Worm (Caenorhabditis elegans): ENCODE measurements around the gene ape-1.
A peak's percentile ranks its signal among the peaks of the same experiment; 100 is the strongest.

The ape-1 gene

ce11 chrV:11641298-11641787 lies 34.4 kb upstream of the ape-1 start:
- no peak for TF ChIP-seq ama-1 (optimal IDR thresholded peaks at IDR 0.05)
- peak; percentile 93 for TF ChIP-seq unc-55 (GFP tag; optimal IDR thresholded peaks at IDR 0.05)
- TF ChIP-seq lsy-2 (tag; optimal IDR thresholded peaks at IDR 0.05), result peak in 1 of 2 experiments; percentile 71
- TF ChIP-seq nhr-6 (tag; optimal IDR thresholded peaks at IDR 0.05), result peak; percentile 68
- peak; percentile 42 for TF ChIP-seq sma-9 (GFP tag; optimal IDR thresholded peaks at IDR 0.05)
- TF ChIP-seq sma-9 (tag; optimal IDR thresholded peaks at IDR 0.05), result no peak
- TF ChIP-seq nhr-12 (tag; optimal IDR thresholded peaks at IDR 0.05), result no peak
- no peak for TF ChIP-seq nhr-25 (tag; optimal IDR thresholded peaks at IDR 0.05)
- no peak for TF ChIP-seq gmeb-1 (tag; optimal IDR thresholded peaks at IDR 0.05)
- peak; percentile 64 for TF ChIP-seq zag-1 (tag; optimal IDR thresholded peaks at IDR 0.05)
- peak; percentile 58 for TF ChIP-seq lin-11 (tag; optimal IDR thresholded peaks at IDR 0.05)
- TF ChIP-seq elt-1 (tag; optimal IDR thresholded peaks at IDR 0.05), result no peak
- peak; percentile 3 for TF ChIP-seq nhr-21 (tag; optimal IDR thresholded peaks at IDR 0.05)
- TF ChIP-seq elt-3 (tag; optimal IDR thresholded peaks at IDR 0.05), result no peak
- TF ChIP-seq egl-27 (tag; optimal IDR thresholded peaks at IDR 0.05), result no peak
- peak; percentile 87 for TF ChIP-seq C34F6.9 (tag; optimal IDR thresholded peaks at IDR 0.05)
- peak; percentile 62 for TF ChIP-seq sem-4 (tag; optimal IDR thresholded peaks at IDR 0.05)
- peak in 1 of 2 experiments; percentile 73 for TF ChIP-seq mdl-1 (tag; optimal IDR thresholded peaks at IDR 0.05)
- TF ChIP-seq nhr-129 (tag; optimal IDR thresholded peaks at IDR 0.05), result peak; percentile 81
- peak; percentile 62 for TF ChIP-seq F13H6.1 (tag; optimal IDR thresholded peaks at IDR 0.05)
- peak; percentile 4 for TF ChIP-seq ztf-4 (tag; optimal IDR thresholded peaks at IDR 0.05)
- TF ChIP-seq R02D3.7 (tag; optimal IDR thresholded peaks at IDR 0.05), result no peak
- TF ChIP-seq ceh-82 (tag; optimal IDR thresholded peaks at IDR 0.05), result no peak
- no peak for TF ChIP-seq unc-62 (GFP tag; optimal IDR thresholded peaks at IDR 0.05)
- no peak for TF ChIP-seq nhr-77 (tag; optimal IDR thresholded peaks at IDR 0.05)

ce11 chrV:11644166-11644565 lies 31.6 kb upstream of the ape-1 start, which contains the start of gene bir-1:
Gene bir-1 (plus strand): TSS chrV:11644477.
- TF ChIP-seq lsy-2 (tag; optimal IDR thresholded peaks at IDR 0.05) (peak in 1 of 2 experiments; percentile 77), sem-4 (tag; optimal IDR thresholded peaks at IDR 0.05) (no peak), mdl-1 (tag; optimal IDR thresholded peaks at IDR 0.05) (peak; percentile 44 to 75), lin-39 (tag; optimal IDR thresholded peaks at IDR 0.05) (no peak), F13H6.1 (tag; optimal IDR thresholded peaks at IDR 0.05) (peak; percentile 46), nhr-129 (tag; optimal IDR thresholded peaks at IDR 0.05) (peak; percentile 58), nhr-10 (tag; optimal IDR thresholded peaks at IDR 0.05) (no peak), unc-39 (tag; optimal IDR thresholded peaks at IDR 0.05) (no peak), unc-62 (GFP tag; optimal IDR thresholded peaks at IDR 0.05) (no peak), peb-1 (tag; optimal IDR thresholded peaks at IDR 0.05) (no peak), unc-55 (GFP tag; optimal IDR thresholded peaks at IDR 0.05) (peak; percentile 90), nhr-12 (tag; optimal IDR thresholded peaks at IDR 0.05) (no peak), blmp-1 (tag; optimal IDR thresholded peaks at IDR 0.05; ENCODE audit: insufficient read depth) (no peak), sma-3 (GFP tag; optimal IDR thresholded peaks at IDR 0.05) (peak; percentile 46), fos-1 (tag; optimal IDR thresholded peaks at IDR 0.05) (peak; percentile 55), gmeb-1 (tag; optimal IDR thresholded peaks at IDR 0.05) (peak; percentile 59), ceh-16 (tag; optimal IDR thresholded peaks at IDR 0.05) (no peak), nhr-77 (tag; optimal IDR thresholded peaks at IDR 0.05) (no peak), nhr-6 (tag; optimal IDR thresholded peaks at IDR 0.05) (no peak), sma-9 (GFP tag; optimal IDR thresholded peaks at IDR 0.05) (peak; percentile 69), sma-9 (tag; optimal IDR thresholded peaks at IDR 0.05) (no peak), lin-13 (GFP tag; optimal IDR thresholded peaks at IDR 0.05) (peak; percentile 70), crh-2 (tag; optimal IDR thresholded peaks at IDR 0.05) (peak; percentile 68), elt-3 (tag; optimal IDR thresholded peaks at IDR 0.05) (no peak), nhr-25 (tag; optimal IDR thresholded peaks at IDR 0.05) (peak; percentile 58), C34F6.9 (tag; optimal IDR thresholded peaks at IDR 0.05) (peak; percentile 91), lin-11 (tag; optimal IDR thresholded peaks at IDR 0.05) (no peak)

ce11 chrV:11645244-11645643 lies 30.5 kb upstream of the ape-1 start, which contains the start of gene skp-1:
Gene skp-1 (plus strand): TSS chrV:11645481.
- TF ChIP-seq ztf-4 (tag; optimal IDR thresholded peaks at IDR 0.05), result no peak
- TF ChIP-seq mab-5 (tag; optimal IDR thresholded peaks at IDR 0.05), result no peak
- no peak for TF ChIP-seq ZK546.5 (tag; optimal IDR thresholded peaks at IDR 0.05)
- TF ChIP-seq elt-1 (tag; optimal IDR thresholded peaks at IDR 0.05), result no peak
- no peak for TF ChIP-seq nhr-129 (tag; optimal IDR thresholded peaks at IDR 0.05)
- no peak for TF ChIP-seq unc-39 (tag; optimal IDR thresholded peaks at IDR 0.05)
- no peak for TF ChIP-seq C34F6.9 (tag; optimal IDR thresholded peaks at IDR 0.05)
- no peak for TF ChIP-seq ceh-16 (tag; optimal IDR thresholded peaks at IDR 0.05)
- no peak for TF ChIP-seq ztf-1 (GFP tag; conservative IDR thresholded peaks at IDR 0.05)

Measured in whole organism, L2 larva.